Fruit fly (Drosophila melanogaster): ENCODE measurements around the gene Mcr.
A peak's percentile ranks its signal among the peaks of the same experiment; 100 is the strongest.

Mcr gene

dm6 chr2L:8081640-8082485 is 919 bp downstream of the Mcr start (continued):
- TF ChIP-seq bbx (GFP tag; IDR thresholded peaks at IDR 0.05; ENCODE audit: partially characterized antibody) (peak; percentile 8; the same call in 1 of the 2 replicates), toy (GFP tag; IDR thresholded peaks at IDR 0.05) (no peak), lmd (GFP tag; IDR thresholded peaks at IDR 0.05) (peak; percentile 91), fru (optimal IDR thresholded peaks at IDR 0.05) (no peak), fd102C (GFP tag; optimal IDR thresholded peaks at IDR 0.05) (peak; percentile 44), CG12299 (tag; optimal IDR thresholded peaks at IDR 0.05) (peak; percentile 65), CG1602 (GFP tag; optimal IDR thresholded peaks at IDR 0.05) (peak; percentile 84), Sin3A (optimal IDR thresholded peaks at IDR 0.05) (no peak), CG2889 (GFP tag; IDR thresholded peaks at IDR 0.05) (0 out of 3 replicates have a peak, but pooled peaks have one; percentile 44), CG2875 (GFP tag; optimal IDR thresholded peaks at IDR 0.05) (peak; percentile 83), Poxn (GFP tag; IDR thresholded peaks at IDR 0.05) (peak; percentile 56; the same call in 1 of the 2 replicates), CG7357 (GFP tag; IDR thresholded peaks at IDR 0.05) (peak; percentile 31; the same call in 1 of the 3 replicates), hkb (optimal IDR thresholded peaks at IDR 0.05) (no peak), hkb (GFP tag; IDR thresholded peaks at IDR 0.05) (peak; percentile 93), Dad (GFP tag; optimal IDR thresholded peaks at IDR 0.05) (no peak), CG18599 (GFP tag; optimal IDR thresholded peaks at IDR 0.05) (no peak), CG7372 (GFP tag; IDR thresholded peaks at IDR 0.05) (no peak; the same call in none of the 2 replicates), D19A (tag; optimal IDR thresholded peaks at IDR 0.05) (peak; percentile 88), MTF-1 (GFP tag; optimal IDR thresholded peaks at IDR 0.05; ENCODE audit: borderline replicate concordance) (no peak), Mad (GFP tag; optimal IDR thresholded peaks at IDR 0.05) (peak; percentile 62), Hsf (GFP tag; optimal IDR thresholded peaks at IDR 0.05) (peak; percentile 61), az2 (GFP tag; optimal IDR thresholded peaks at IDR 0.05) (peak; percentile 87), crol (GFP tag; IDR thresholded peaks at IDR 0.05) (peak; percentile 42; the same call in 1 of the 2 replicates), Blimp-1 (GFP tag; optimal IDR thresholded peaks at IDR 0.05) (peak; percentile 82), luna (GFP tag; optimal IDR thresholded peaks at IDR 0.05) (no peak), stc (GFP tag; IDR thresholded peaks at IDR 0.05) (peak; percentile 31; the same call in 1 of the 2 replicates), Fer1 (GFP tag; optimal IDR thresholded peaks at IDR 0.05) (peak; percentile 51), lilli (GFP tag; optimal IDR thresholded peaks at IDR 0.05) (peak; percentile 54), CG8290 (GFP tag; optimal IDR thresholded peaks at IDR 0.05) (peak; percentile 47), CG8290 (tag; optimal IDR thresholded peaks at IDR 0.05) (peak in 1 of 2 experiments; percentile 1), Dip3 (GFP tag; optimal IDR thresholded peaks at IDR 0.05) (no peak), pan (optimal IDR thresholded peaks at IDR 0.05) (no peak), pan (GFP tag; optimal IDR thresholded peaks at IDR 0.05 in 1 of 2, IDR thresholded peaks at IDR 0.05 in 1 of 2) (peak in 1 of 2 experiments; percentile 43), Lhr (GFP tag; optimal IDR thresholded peaks at IDR 0.05) (peak; percentile 34), CG17385 (GFP tag; optimal IDR thresholded peaks at IDR 0.05) (peak; percentile 79), CG18619 (GFP tag; optimal IDR thresholded peaks at IDR 0.05) (peak; percentile 82), Rx (GFP tag; IDR thresholded peaks at IDR 0.05) (no peak), CG9932 (GFP tag; IDR thresholded peaks at IDR 0.05) (peak; percentile 58), CG13775 (GFP tag; optimal IDR thresholded peaks at IDR 0.05) (peak; percentile 87), repo (GFP tag; optimal IDR thresholded peaks at IDR 0.05) (no peak), CG10959 (GFP tag; IDR thresholded peaks at IDR 0.05) (peak; percentile 80), pzg (GFP tag; optimal IDR thresholded peaks at IDR 0.05) (no peak), Atf3 (GFP tag; optimal IDR thresholded peaks at IDR 0.05) (peak; percentile 51), Spps (tag; optimal IDR thresholded peaks at IDR 0.05) (peak; percentile 57), Dek (tag; optimal IDR thresholded peaks at IDR 0.05) (peak; percentile 71), CG18764 (GFP tag; optimal IDR thresholded peaks at IDR 0.05) (no peak), wor (GFP tag; IDR thresholded peaks at IDR 0.05) (peak; percentile 87), Hand (GFP tag; optimal IDR thresholded peaks at IDR 0.05) (peak; percentile 63), CG14014 (GFP tag; IDR thresholded peaks at IDR 0.05) (peak; percentile 61), Dbx (GFP tag; IDR thresholded peaks at IDR 0.05) (peak; percentile 85), slou (GFP tag; optimal IDR thresholded peaks at IDR 0.05) (peak; percentile 7)
